Worm (Caenorhabditis elegans): ENCODE data around the gene Y11D7A.10.

DNA sequence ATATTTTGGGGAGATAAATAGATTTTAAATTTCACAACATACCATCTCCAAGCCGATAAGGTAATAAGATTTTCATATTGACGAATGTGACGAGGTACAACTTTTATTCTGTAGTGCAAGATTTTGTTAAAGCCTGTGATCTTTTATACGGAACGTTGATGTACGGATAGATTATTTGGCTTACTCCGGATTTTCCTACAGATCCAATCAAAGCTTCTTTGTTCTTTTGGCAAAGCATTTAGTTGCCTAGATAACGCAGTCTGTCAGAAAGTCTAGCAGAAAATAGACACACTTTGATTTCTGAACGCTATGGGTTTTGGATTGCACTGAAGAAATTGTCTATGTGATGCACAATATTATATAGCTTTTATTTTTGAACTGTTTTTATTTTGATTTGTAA, 39.6 kb upstream of the Y11D7A.10 start, which contains the start of gene F49C12.2:
- TF ChIP-seq T22C8.4 (GFP tag; IDR thresholded peaks at IDR 0.05) (no peak), klf-2 (GFP tag; conservative IDR thresholded peaks at IDR 0.05) (no peak), med-1 (GFP tag; optimal IDR thresholded peaks at IDR 0.05; ENCODE audit: insufficient read depth) (no peak), ztf-23 (GFP tag; IDR thresholded peaks at IDR 0.05) (no peak), flt-1 (GFP tag; IDR thresholded peaks at IDR 0.05) (no peak), ztf-29 (GFP tag; IDR thresholded peaks at IDR 0.05) (no peak), tab-1 (GFP tag; IDR thresholded peaks at IDR 0.05) (no peak)

Data from whole organism, midembryonic.